Worm (Caenorhabditis elegans) whole organism, L3 larva: Measurements from ENCODE around the gene Y79H2A.2.

ENCODE experiments used
- R02D3.7 ChIP-seq: fragments of 150-350 bp; optimal IDR thresholded peaks from 2 replicates; lab custom pipeline; 2014; ENCODE audit warnings: missing biosample characterization, missing genetic modification characterization
- lin-15B ChIP-seq: fragments of 150-350 bp; optimal IDR thresholded peaks from 2 replicates; lab custom pipeline; 2014; ENCODE audit warnings: missing biosample characterization, missing genetic modification characterization
- nhr-12 ChIP-seq: fragments of 150-350 bp; optimal IDR thresholded peaks from 2 replicates; lab custom pipeline; 2014; ENCODE audit warnings: missing biosample characterization, missing genetic modification characterization
- nhr-237 ChIP-seq: fragments of 150-350 bp; optimal IDR thresholded peaks from 2 replicates; lab custom pipeline; 2014; ENCODE audit warnings: missing biosample characterization, missing genetic modification characterization

- TF ChIP-seq nhr-12 (tag; lab: Kevin White, UChicago), result no peak
- TF ChIP-seq nhr-237 (tag; lab: Kevin White, UChicago), result no peak
- no peak for TF ChIP-seq R02D3.7 (tag; lab: Kevin White, UChicago)
- TF ChIP-seq lin-15B (tag; lab: Kevin White, UChicago), result no peak
Measured at ce11 chrIII:12064494-12064893, 33.9 kb upstream of the Y79H2A.2 start.
